Fruit fly (Drosophila melanogaster): ENCODE measurements around the gene CG18530.

The CG18530 gene

DNA sequence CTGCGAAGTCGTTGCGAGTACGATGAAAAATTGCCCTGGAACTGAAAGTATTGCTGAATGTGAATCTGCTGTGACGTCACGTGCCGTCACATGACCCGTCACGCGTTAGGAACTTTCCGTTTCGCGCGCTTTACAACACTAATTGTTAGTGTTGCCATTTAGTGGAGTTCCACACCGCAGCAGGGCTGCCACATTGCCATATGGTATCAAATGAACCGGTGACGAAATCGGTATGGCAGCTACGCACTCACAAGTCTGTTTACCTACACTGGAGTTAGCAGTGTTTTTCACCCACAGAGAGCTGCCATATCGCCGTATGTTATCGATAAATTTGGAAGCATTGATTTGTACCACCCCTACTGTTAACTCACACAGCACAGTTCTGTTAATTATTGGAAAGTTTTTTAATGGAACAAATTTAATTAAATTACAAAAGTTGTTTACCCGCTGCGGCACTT is 5.4 kb upstream of the CG18530 start, which contains the start of the genes Vha55 and Snx3 (continued):
- TF ChIP-seq CG15073 (GFP tag; optimal IDR thresholded peaks at IDR 0.05) (no peak), Side (GFP tag; optimal IDR thresholded peaks at IDR 0.05) (peak; percentile 72), jigr1 (GFP tag; IDR thresholded peaks at IDR 0.05) (no peak), Doc3 (GFP tag; IDR thresholded peaks at IDR 0.05; ENCODE audit: partially characterized antibody) (no peak), Opbp (GFP tag; IDR thresholded peaks at IDR 0.05; ENCODE audit: partially characterized antibody) (no peak), ranshi (GFP tag; IDR thresholded peaks at IDR 0.05) (no peak), CG4424 (GFP tag; optimal IDR thresholded peaks at IDR 0.05) (peak; percentile 63), Lpt (GFP tag; optimal IDR thresholded peaks at IDR 0.05) (no peak), kay (GFP tag; optimal IDR thresholded peaks at IDR 0.05) (peak; percentile 90), bsh (GFP tag; optimal IDR thresholded peaks at IDR 0.05) (peak in 1 of 2 experiments; percentile 40), CG12942 (GFP tag; optimal IDR thresholded peaks at IDR 0.05) (peak; percentile 85), Sry-δ (GFP tag; optimal IDR thresholded peaks at IDR 0.05) (peak; percentile 97), CG3065 (GFP tag; optimal IDR thresholded peaks at IDR 0.05) (peak; percentile 67), repo (GFP tag; optimal IDR thresholded peaks at IDR 0.05) (peak; percentile 27), so (GFP tag; IDR thresholded peaks at IDR 0.05) (no peak), zfh1 (GFP tag; IDR thresholded peaks at IDR 0.05) (no peak), PHDP (tag; optimal IDR thresholded peaks at IDR 0.05) (peak; percentile 18), BEAF-32 (GFP tag; optimal IDR thresholded peaks at IDR 0.05) (peak; percentile 71), CG10321 (GFP tag; IDR thresholded peaks at IDR 0.05) (no peak), sisA (GFP tag; IDR thresholded peaks at IDR 0.05) (no peak), CG2199 (GFP tag; IDR thresholded peaks at IDR 0.05) (no peak), CG7987 (GFP tag; optimal IDR thresholded peaks at IDR 0.05) (peak; percentile 88), cas (GFP tag; IDR thresholded peaks at IDR 0.05) (no peak), CG14667 (GFP tag; IDR thresholded peaks at IDR 0.05) (no peak), sob (GFP tag; IDR thresholded peaks at IDR 0.05) (no peak), Dbx (GFP tag; IDR thresholded peaks at IDR 0.05) (no peak), CG9817 (tag; optimal IDR thresholded peaks at IDR 0.05) (peak; percentile 71), Dref (GFP tag; IDR thresholded peaks at IDR 0.05) (no peak), CG15011 (GFP tag; optimal IDR thresholded peaks at IDR 0.05) (no peak), CG2129 (GFP tag; IDR thresholded peaks at IDR 0.05; ENCODE audit: partially characterized antibody) (no peak), abd-A (tag; optimal IDR thresholded peaks at IDR 0.05) (no peak), MESR4 (GFP tag; optimal IDR thresholded peaks at IDR 0.05) (peak; percentile 91), Taf1 (GFP tag; IDR thresholded peaks at IDR 0.05) (no peak), Hr78 (GFP tag; optimal IDR thresholded peaks at IDR 0.05) (peak in 1 of 2 experiments; percentile 25), CG18599 (GFP tag; optimal IDR thresholded peaks at IDR 0.05) (peak; percentile 83), insv (GFP tag; optimal IDR thresholded peaks at IDR 0.05) (peak in 1 of 2 experiments; percentile 68), Ets65A (GFP tag) (peak; percentile 100), CG2875 (GFP tag; optimal IDR thresholded peaks at IDR 0.05) (peak; percentile 25), CG14014 (GFP tag; IDR thresholded peaks at IDR 0.05) (no peak), nom (GFP tag; optimal IDR thresholded peaks at IDR 0.05) (no peak), CG18764 (GFP tag; optimal IDR thresholded peaks at IDR 0.05) (peak; percentile 76), dmrt99B (tag; optimal IDR thresholded peaks at IDR 0.05) (no peak), inv (GFP tag; IDR thresholded peaks at IDR 0.05; ENCODE audit: partially characterized antibody) (no peak), CG6683 (GFP tag; optimal IDR thresholded peaks at IDR 0.05) (peak; percentile 48), CG4404 (GFP tag; IDR thresholded peaks at IDR 0.05) (no peak), peb (GFP tag; IDR thresholded peaks at IDR 0.05) (no peak), toy (GFP tag; IDR thresholded peaks at IDR 0.05) (no peak), Hand (GFP tag; optimal IDR thresholded peaks at IDR 0.05) (peak; percentile 32), Spps (tag; optimal IDR thresholded peaks at IDR 0.05) (peak; percentile 26), CG13424 (tag; optimal IDR thresholded peaks at IDR 0.05) (peak; percentile 39), CoRest (tag; optimal IDR thresholded peaks at IDR 0.05) (peak; percentile 47)

Data from whole organism, embryonic.